Worm (Caenorhabditis elegans): ENCODE data around the gene F42C5.3.

The F42C5.3 gene

ce11 chrIV:7294121-7294520, 6.7 kb upstream of the F42C5.3 start, which contains the start of gene F42C5.5:
Gene F42C5.5, minus strand, starts transcription at chrIV:7294221.
- no peak for TF ChIP-seq efl-1 (optimal IDR thresholded peaks at IDR 0.05)
- TF ChIP-seq efl-1 (GFP tag; optimal IDR thresholded peaks at IDR 0.05 in 1 of 2), result no peak
- no peak for TF ChIP-seq C34B4.2 (tag; optimal IDR thresholded peaks at IDR 0.05)
- TF ChIP-seq tbx-2 (tag; optimal IDR thresholded peaks at IDR 0.05), result no peak
- TF ChIP-seq mdl-1 (tag; optimal IDR thresholded peaks at IDR 0.05), result no peak
- no peak for TF ChIP-seq ztf-11 (tag; optimal IDR thresholded peaks at IDR 0.05)
- no peak for TF ChIP-seq xbp-1 (tag; optimal IDR thresholded peaks at IDR 0.05)
- no peak for TF ChIP-seq snu-23 (GFP tag; optimal IDR thresholded peaks at IDR 0.05)
- no peak for TF ChIP-seq nhr-237 (tag; optimal IDR thresholded peaks at IDR 0.05)
- no peak for TF ChIP-seq ceh-90 (tag; optimal IDR thresholded peaks at IDR 0.05)
- no peak for TF ChIP-seq ets-5 (GFP tag; IDR thresholded peaks at IDR 0.05)
- TF ChIP-seq elt-2 (tag; optimal IDR thresholded peaks at IDR 0.05), result no peak
- no peak for TF ChIP-seq unc-98 (GFP tag; IDR thresholded peaks at IDR 0.05)
- no peak for TF ChIP-seq nhr-84 (tag; optimal IDR thresholded peaks at IDR 0.05)
- TF ChIP-seq hpl-2 (GFP tag; optimal IDR thresholded peaks at IDR 0.05), result no peak
- no peak for TF ChIP-seq sup-37 (GFP tag; optimal IDR thresholded peaks at IDR 0.05)
- no peak for TF ChIP-seq hlh-17 (GFP tag; optimal IDR thresholded peaks at IDR 0.05; ENCODE audit: borderline replicate concordance)
- no peak for TF ChIP-seq unc-62 (GFP tag; optimal IDR thresholded peaks at IDR 0.05)
- no peak for TF ChIP-seq dpl-1 (GFP tag; optimal IDR thresholded peaks at IDR 0.05)
- TF ChIP-seq pax-3 (tag; optimal IDR thresholded peaks at IDR 0.05), result no peak
- no peak for TF ChIP-seq nhr-76 (tag; optimal IDR thresholded peaks at IDR 0.05)

ce11 chrIV:7291957-7292356, 4.6 kb upstream of the F42C5.3 start, which contains the start of gene F42C5.4:
Gene F42C5.4, minus strand, starts transcription at chrIV:7292127.
- TF ChIP-seq grh-1 (GFP tag; IDR thresholded peaks at IDR 0.05) (no peak), zag-1 (tag; optimal IDR thresholded peaks at IDR 0.05) (no peak), aly-2 (tag; optimal IDR thresholded peaks at IDR 0.05) (no peak), irx-1 (tag; optimal IDR thresholded peaks at IDR 0.05) (no peak), egl-27 (tag; optimal IDR thresholded peaks at IDR 0.05) (no peak), pag-3 (tag; optimal IDR thresholded peaks at IDR 0.05; ENCODE audit: borderline replicate concordance, insufficient read depth) (no peak), rnt-1 (tag; optimal IDR thresholded peaks at IDR 0.05) (no peak)

- TF ChIP-seq dpl-1 (GFP tag; optimal IDR thresholded peaks at IDR 0.05), result peak in 1 of 3 experiments; percentile 53
- TF ChIP-seq sup-37 (GFP tag; optimal IDR thresholded peaks at IDR 0.05), result no peak
- TF ChIP-seq efl-1 (optimal IDR thresholded peaks at IDR 0.05), result peak; percentile 10 to 34
- peak; percentile 39 to 94 for TF ChIP-seq efl-1 (GFP tag; optimal IDR thresholded peaks at IDR 0.05 in 1 of 2)
- TF ChIP-seq lin-35 (GFP tag; optimal IDR thresholded peaks at IDR 0.05), result peak; percentile 20 to 65
- TF ChIP-seq hlh-17 (GFP tag; optimal IDR thresholded peaks at IDR 0.05; ENCODE audit: borderline replicate concordance), result no peak
- TF ChIP-seq ceh-63 (GFP tag; optimal IDR thresholded peaks at IDR 0.05), result no peak
- no peak for TF ChIP-seq fkh-8 (tag; optimal IDR thresholded peaks at IDR 0.05)
Observed at ce11 chrIV:7291066-7291465, 3.7 kb upstream of the F42C5.3 start.

- TF ChIP-seq mep-1 (tag; optimal IDR thresholded peaks at IDR 0.05), result no peak
- TF ChIP-seq nhr-47 (tag; optimal IDR thresholded peaks at IDR 0.05), result no peak
- no peak for TF ChIP-seq hlh-4 (tag; optimal IDR thresholded peaks at IDR 0.05)
Observed at ce11 chrIV:7285839-7286238, 1.5 kb downstream of the F42C5.3 start, which contains the start of gene C06E4.8. Gene C06E4.8, minus strand, starts transcription at chrIV:7285875.

ce11 chrIV:7282957-7283356, 4.4 kb downstream of the F42C5.3 start, which contains the start of gene C06E4.1:
Gene C06E4.1, plus strand, starts transcription at chrIV:7283257.
- TF ChIP-seq efl-1 (optimal IDR thresholded peaks at IDR 0.05) (no peak), efl-1 (GFP tag; optimal IDR thresholded peaks at IDR 0.05 in 1 of 2) (peak in 1 of 2 experiments; percentile 66), ets-5 (GFP tag; IDR thresholded peaks at IDR 0.05) (0 out of 2 replicates have a peak, but pooled peaks have one; percentile 11), swsn-7 (tag; optimal IDR thresholded peaks at IDR 0.05) (no peak), zip-4 (GFP tag; optimal IDR thresholded peaks at IDR 0.05) (no peak), ztf-4 (tag; optimal IDR thresholded peaks at IDR 0.05) (no peak)

Data from whole organism, L1 larva.